Worm (Caenorhabditis elegans): ENCODE results near the gene K12H4.7.

ce11 chrIII:8016438-8016837 lies 34.4 kb downstream of the K12H4.7 start, which contains the start of gene F44B9.5:
- TF ChIP-seq nhr-76 (tag; optimal IDR thresholded peaks at IDR 0.05) = no peak
- TF ChIP-seq pqm-1 (tag; optimal IDR thresholded peaks at IDR 0.05) = no peak
- no peak for TF ChIP-seq madf-5 (GFP tag; IDR thresholded peaks at IDR 0.05)
- TF ChIP-seq unc-39 (tag; optimal IDR thresholded peaks at IDR 0.05) = no peak
- TF ChIP-seq egl-43 (GFP tag; IDR thresholded peaks at IDR 0.05) = no peak
- no peak for TF ChIP-seq nhr-10 (tag; optimal IDR thresholded peaks at IDR 0.05)
- TF ChIP-seq dve-1 (tag; optimal IDR thresholded peaks at IDR 0.05; ENCODE audit: insufficient read depth) = no peak
- no peak for TF ChIP-seq lsy-2 (tag; optimal IDR thresholded peaks at IDR 0.05)
- TF ChIP-seq hlh-11 (tag; optimal IDR thresholded peaks at IDR 0.05) = no peak
- no peak for TF ChIP-seq aly-2 (tag; optimal IDR thresholded peaks at IDR 0.05)
- no peak for TF ChIP-seq unc-62 (GFP tag; optimal IDR thresholded peaks at IDR 0.05 in 1 of 2)
- TF ChIP-seq unc-62 (tag; optimal IDR thresholded peaks at IDR 0.05) = no peak
- TF ChIP-seq ama-1 (optimal IDR thresholded peaks at IDR 0.05) = no peak
- TF ChIP-seq nhr-237 (tag; optimal IDR thresholded peaks at IDR 0.05) = no peak
- TF ChIP-seq mep-1 (tag; optimal IDR thresholded peaks at IDR 0.05) = no peak

Data from whole organism, L4 larva.